Fruit fly (Drosophila melanogaster) S2 (cell line): ENCODE measurements around the gene CG7239.

Source experiments
- CG8478 ChIP-seq: fragments of >200 bp; optimal IDR thresholded peaks from 2 replicates; lab custom pipeline; 2018
- CTCF ChIP-seq, 2 experiments: fragments of >200 bp; optimal IDR thresholded peaks; 2 replicates each; lab custom pipeline; 2018

DNA sequence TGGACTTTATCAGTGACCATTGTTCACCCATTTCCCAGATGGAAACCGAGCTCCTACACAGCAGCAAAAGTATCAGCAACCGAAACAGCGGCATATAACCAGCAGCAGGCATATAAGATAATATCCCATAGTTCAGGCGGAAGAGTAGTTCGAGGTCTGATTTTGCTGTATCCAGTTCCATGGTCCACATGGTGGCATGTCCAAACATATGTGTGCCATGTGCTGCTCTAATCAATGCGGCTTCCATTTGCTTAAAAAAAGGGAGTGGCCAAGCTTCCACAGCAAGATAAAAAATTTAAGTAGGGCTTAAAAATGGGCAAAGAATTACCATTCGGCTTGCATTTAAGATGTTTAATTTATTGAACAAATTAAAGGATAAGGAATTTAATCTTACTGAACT, 21.3 kb upstream of the CG7239 start:
- TF ChIP-seq CG8478 (lab: Kevin White, UChicago) (no peak), CTCF (optimal IDR thresholded peaks at IDR 0.05; lab: Kevin White, UChicago) (no peak)
